Worm (Caenorhabditis elegans): ENCODE data around the gene dur-1.

ce11 chrIV:9878893-9879379 lies 49.1 kb downstream of the dur-1 start, which contains the start of gene nhr-4:
- TF ChIP-seq nhr-2 (tag; optimal IDR thresholded peaks at IDR 0.05) (no peak), drap-1 (GFP tag; optimal IDR thresholded peaks at IDR 0.05) (no peak), snpc-4 (tag; optimal IDR thresholded peaks at IDR 0.05) (no peak), unc-39 (tag; optimal IDR thresholded peaks at IDR 0.05) (no peak)

All from whole organism, mixed stage, embryonic.